Worm (Caenorhabditis elegans): ENCODE results near the gene K03H1.12.

Gene K03H1.12

DNA sequence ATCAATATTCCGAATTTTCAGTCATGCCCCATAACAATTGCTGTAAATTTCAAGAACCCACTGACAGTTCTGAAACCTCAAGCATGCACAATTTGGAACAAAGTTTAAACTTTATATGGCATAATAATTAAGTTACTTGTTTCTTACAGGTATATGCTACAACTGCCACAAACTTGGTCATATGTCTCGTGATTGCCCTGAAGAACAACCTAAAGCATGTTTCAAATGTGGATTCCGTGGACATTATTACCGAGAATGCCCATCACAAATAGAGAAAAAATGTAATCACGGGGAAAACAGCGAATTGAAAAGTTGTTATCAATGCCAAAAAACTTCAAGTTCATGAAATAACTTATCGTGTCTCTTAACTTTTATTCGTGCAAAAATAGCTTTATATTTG is 28.4 kb upstream of the K03H1.12 start:
- no peak for TF ChIP-seq lin-1 (GFP tag; IDR thresholded peaks at IDR 0.05)
- TF ChIP-seq aha-1 (tag) = peak; percentile 96
- TF ChIP-seq hlh-30 (tag; optimal IDR thresholded peaks at IDR 0.05; ENCODE audit: insufficient read depth) = peak; percentile 41
- TF ChIP-seq nhr-237 (tag; optimal IDR thresholded peaks at IDR 0.05) = no peak
- TF ChIP-seq hmg-1.1 (GFP tag; IDR thresholded peaks at IDR 0.05) = no peak
- TF ChIP-seq saeg-2 (GFP tag; IDR thresholded peaks at IDR 0.05) = no peak
- TF ChIP-seq nhr-28 (tag; optimal IDR thresholded peaks at IDR 0.05) = peak; percentile 0
- TF ChIP-seq set-16 (GFP tag; IDR thresholded peaks at IDR 0.05) = no peak
- no peak for TF ChIP-seq fkh-10 (GFP tag; optimal IDR thresholded peaks at IDR 0.05)
- no peak for TF ChIP-seq daf-16 (GFP tag; optimal IDR thresholded peaks at IDR 0.05)
- TF ChIP-seq daf-16 (tag; optimal IDR thresholded peaks at IDR 0.05) = peak; percentile 48
- TF ChIP-seq dmd-6 (GFP tag; IDR thresholded peaks at IDR 0.05) = peak; percentile 44
- TF ChIP-seq zip-11 (GFP tag; IDR thresholded peaks at IDR 0.05) = no peak
- peak; percentile 34 for TF ChIP-seq hlh-11 (tag; optimal IDR thresholded peaks at IDR 0.05)
- peak; percentile 62 for TF ChIP-seq dve-1 (tag; optimal IDR thresholded peaks at IDR 0.05; ENCODE audit: insufficient read depth)
- no peak for TF ChIP-seq nhr-77 (tag; optimal IDR thresholded peaks at IDR 0.05)
- TF ChIP-seq lin-13 (GFP tag; optimal IDR thresholded peaks at IDR 0.05) = no peak
- TF ChIP-seq php-3 (GFP tag; IDR thresholded peaks at IDR 0.05) = 0 out of 2 replicates have a peak, but pooled peaks have one; percentile 55
- TF ChIP-seq Y5F2A.4 (GFP tag; optimal IDR thresholded peaks at IDR 0.05) = no peak

DNA sequence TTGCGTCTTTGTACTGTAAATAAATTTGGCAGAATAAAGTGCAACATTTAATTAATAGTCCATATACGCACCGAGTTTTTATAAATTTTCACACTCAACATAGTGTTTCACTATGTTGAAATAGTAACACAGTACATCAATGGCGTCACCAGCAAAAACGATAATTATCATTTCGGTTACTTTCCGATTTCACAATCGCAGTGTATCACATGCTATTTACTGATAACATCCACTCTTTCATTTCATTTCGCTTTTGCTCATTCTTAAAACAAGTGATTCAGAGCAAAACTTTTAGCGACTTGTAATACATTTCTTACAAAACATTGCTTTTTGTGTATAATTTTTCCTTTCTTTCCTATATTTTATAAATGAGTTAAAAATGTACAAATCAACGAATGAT is 27.7 kb upstream of the K03H1.12 start, which contains the start of gene cbp-3:
Gene cbp-3 (plus strand): TSS at position 272 of the 400 bp plus-strand sequence.
- TF ChIP-seq daf-19 (GFP tag; conservative IDR thresholded peaks at IDR 0.05) (no peak), nhr-77 (tag; optimal IDR thresholded peaks at IDR 0.05) (peak; percentile 40), fkh-10 (GFP tag; optimal IDR thresholded peaks at IDR 0.05) (no peak), nhr-28 (tag; optimal IDR thresholded peaks at IDR 0.05) (peak; percentile 61), zag-1 (tag; optimal IDR thresholded peaks at IDR 0.05) (no peak), mdt-29 (GFP tag; IDR thresholded peaks at IDR 0.05) (no peak), Y5F2A.4 (GFP tag; optimal IDR thresholded peaks at IDR 0.05) (no peak), madf-9 (GFP tag; conservative IDR thresholded peaks at IDR 0.05) (no peak), ctbp-1 (GFP tag; IDR thresholded peaks at IDR 0.05) (no peak), lin-39 (tag; optimal IDR thresholded peaks at IDR 0.05) (no peak), unc-130 (GFP tag; optimal IDR thresholded peaks at IDR 0.05) (no peak), madf-5 (GFP tag; IDR thresholded peaks at IDR 0.05) (no peak), ceh-28 (tag; optimal IDR thresholded peaks at IDR 0.05) (no peak), dmd-6 (GFP tag; IDR thresholded peaks at IDR 0.05) (peak; percentile 76), sdz-12 (GFP tag; optimal IDR thresholded peaks at IDR 0.05) (no peak), tra-1 (GFP tag; IDR thresholded peaks at IDR 0.05) (no peak), egl-27 (tag; optimal IDR thresholded peaks at IDR 0.05) (no peak), pqm-1 (tag; optimal IDR thresholded peaks at IDR 0.05) (peak; percentile 94), nhr-102 (tag; optimal IDR thresholded peaks at IDR 0.05) (no peak), set-16 (GFP tag; IDR thresholded peaks at IDR 0.05) (no peak), gei-8 (GFP tag; optimal IDR thresholded peaks at IDR 0.05) (no peak), T20F7.1 (GFP tag; optimal IDR thresholded peaks at IDR 0.05) (peak; percentile 14), nhr-76 (tag; optimal IDR thresholded peaks at IDR 0.05) (no peak), tag-97 (GFP tag; IDR thresholded peaks at IDR 0.05) (no peak), skn-1 (tag; optimal IDR thresholded peaks at IDR 0.05) (no peak), F49E8.2 (tag; optimal IDR thresholded peaks at IDR 0.05; ENCODE audit: borderline replicate concordance) (no peak), nhr-48 (tag; optimal IDR thresholded peaks at IDR 0.05) (no peak), lin-29 (GFP tag; IDR thresholded peaks at IDR 0.05) (no peak), zip-11 (GFP tag; IDR thresholded peaks at IDR 0.05) (no peak), dmd-9 (GFP tag; IDR thresholded peaks at IDR 0.05) (no peak), nhr-41 (GFP tag; IDR thresholded peaks at IDR 0.05) (no peak), ces-1 (GFP tag; optimal IDR thresholded peaks at IDR 0.05) (no peak), dve-1 (tag; optimal IDR thresholded peaks at IDR 0.05; ENCODE audit: insufficient read depth) (peak; percentile 75), snpc-4 (tag; optimal IDR thresholded peaks at IDR 0.05) (no peak), aha-1 (tag) (peak; percentile 59), php-3 (GFP tag; IDR thresholded peaks at IDR 0.05) (0 out of 2 replicates have a peak, but pooled peaks have one; percentile 12), mep-1 (tag; optimal IDR thresholded peaks at IDR 0.05) (no peak), T26A8.4 (GFP tag; IDR thresholded peaks at IDR 0.05) (no peak), hmg-1.1 (GFP tag; IDR thresholded peaks at IDR 0.05) (no peak), hlh-30 (tag; optimal IDR thresholded peaks at IDR 0.05; ENCODE audit: insufficient read depth) (peak; percentile 67), mxl-3 (GFP tag; optimal IDR thresholded peaks at IDR 0.05) (peak; percentile 25), hlh-11 (tag; optimal IDR thresholded peaks at IDR 0.05) (peak; percentile 49), daf-16 (GFP tag; optimal IDR thresholded peaks at IDR 0.05) (no peak), daf-16 (tag; optimal IDR thresholded peaks at IDR 0.05) (peak; percentile 99)

Measured in whole organism, L4 larva.